Worm (Caenorhabditis elegans) whole organism, L3 larva: ENCODE measurements around the gene gldi-5.

Source experiments
- R02D3.7 ChIP-seq: fragments of 150-350 bp; optimal IDR thresholded peaks from 2 replicates; lab custom pipeline; 2014; ENCODE audit warnings: missing biosample characterization, missing genetic modification characterization
- ZK546.5 ChIP-seq: sonication (generic microtip); optimal IDR thresholded peaks from 2 replicates; lab custom pipeline; 2017; ENCODE audit warnings: missing biosample characterization, missing genetic modification characterization
- aly-2 ChIP-seq: fragments of 150-350 bp; optimal IDR thresholded peaks from 2 replicates; lab custom pipeline; 2014; ENCODE audit warnings: missing biosample characterization, missing genetic modification characterization
- ama-1 ChIP-seq: fragments of 150-350 bp; optimal IDR thresholded peaks from 2 replicates; lab custom pipeline; 2018
- ceh-16 ChIP-seq: sonication (generic microtip); optimal IDR thresholded peaks from 2 replicates; lab custom pipeline; 2017; ENCODE audit warnings: missing biosample characterization, missing genetic modification characterization
- ceh-28 ChIP-seq: fragments of 150-350 bp; optimal IDR thresholded peaks from 2 replicates; lab custom pipeline; 2014; ENCODE audit warnings: missing biosample characterization, missing genetic modification reagents, missing genetic modification characterization
- ceh-82 ChIP-seq: fragments of 150-350 bp; optimal IDR thresholded peaks from 2 replicates; lab custom pipeline; 2014; ENCODE audit warnings: missing biosample characterization, missing genetic modification characterization
- ceh-9 ChIP-seq: sonication (generic microtip); optimal IDR thresholded peaks from 2 replicates; lab custom pipeline; 2018; ENCODE audit warnings: missing biosample characterization, missing genetic modification characterization
- daf-12 ChIP-seq: fragments of 150-350 bp; optimal IDR thresholded peaks from 2 replicates; lab custom pipeline; 2014; ENCODE audit warnings: missing biosample characterization, missing genetic modification reagents, missing genetic modification characterization
- egl-27 ChIP-seq: sonication (generic microtip); optimal IDR thresholded peaks from 4 replicates; lab custom pipeline; 2017; ENCODE audit warnings: missing biosample characterization, missing genetic modification reagents, missing genetic modification characterization
- egl-5 ChIP-seq: fragments of 150-350 bp; optimal IDR thresholded peaks from 2 replicates; lab custom pipeline; 2017; ENCODE audit warnings: missing biosample characterization, missing genetic modification reagents, missing genetic modification characterization, inconsistent platforms
- elt-1 ChIP-seq: fragments of 150-350 bp; optimal IDR thresholded peaks from 2 replicates; lab custom pipeline; 2014; ENCODE audit warnings: missing biosample characterization, missing genetic modification characterization
- elt-2 ChIP-seq: sonication (generic microtip); optimal IDR thresholded peaks from 2 replicates; lab custom pipeline; 2016; ENCODE audit warnings: missing genetic modification reagents, mild to moderate bottlenecking, missing genetic modification characterization, missing compliant biosample characterization
- elt-3 ChIP-seq, 3 experiments: fragments of 150-350 bp in 1 of 3; sonication (generic microtip) in 2 of 3; optimal IDR thresholded peaks; 2 replicates in 2 of 3; 4 replicates in 1 of 3; lab custom pipeline; 2014 to 2017; ENCODE audit warnings: missing biosample characterization in 3 of 3, missing genetic modification characterization in 3 of 3
- eor-1 ChIP-seq, 2 experiments: fragments of 150-350 bp; optimal IDR thresholded peaks; 2 replicates each; lab custom pipeline; 2014 to 2018; ENCODE audit warnings: missing biosample characterization in 2 of 2, missing genetic modification characterization in 2 of 2
- fkh-10 ChIP-seq: sonication (generic microtip); optimal IDR thresholded peaks from 2 replicates; lab custom pipeline; 2017; ENCODE audit warnings: missing biosample characterization, missing genetic modification reagents, missing genetic modification characterization
- fkh-2 ChIP-seq: fragments of 150-350 bp; optimal IDR thresholded peaks from 2 replicates; lab custom pipeline; 2014; ENCODE audit warnings: missing biosample characterization, missing genetic modification reagents, missing genetic modification characterization
- fos-1 ChIP-seq: fragments of 150-350 bp; optimal IDR thresholded peaks from 2 replicates; lab custom pipeline; 2014; ENCODE audit warnings: missing biosample characterization, missing genetic modification characterization
- hmg-11 ChIP-seq: sonication (generic microtip); optimal IDR thresholded peaks from 2 replicates; lab custom pipeline; 2016; ENCODE audit warnings: missing genetic modification characterization, missing compliant biosample characterization
- jun-1 ChIP-seq: fragments of 150-350 bp; optimal IDR thresholded peaks from 2 replicates; lab custom pipeline; 2014; ENCODE audit warnings: missing biosample characterization, missing genetic modification reagents, missing genetic modification characterization
- lin-15B ChIP-seq: fragments of 150-350 bp; optimal IDR thresholded peaks from 2 replicates; lab custom pipeline; 2014; ENCODE audit warnings: missing biosample characterization, missing genetic modification characterization
- lin-39 ChIP-seq: fragments of 150-350 bp; optimal IDR thresholded peaks from 2 replicates; lab custom pipeline; 2018; ENCODE audit warnings: missing biosample characterization, missing genetic modification reagents, missing genetic modification characterization
- lsy-12 ChIP-seq: sonication (generic microtip); optimal IDR thresholded peaks from 2 replicates; lab custom pipeline; 2016; ENCODE audit warnings: mild to moderate bottlenecking, missing genetic modification characterization, missing compliant biosample characterization
- mdl-1 ChIP-seq: fragments of 150-350 bp; optimal IDR thresholded peaks from 2 replicates; lab custom pipeline; 2014; ENCODE audit warnings: missing biosample characterization, missing genetic modification characterization
- mml-1 ChIP-seq: fragments of 150-350 bp; sonication (generic microtip); optimal IDR thresholded peaks from 3 replicates; lab custom pipeline; 2014; ENCODE audit warnings: missing biosample characterization, missing genetic modification characterization
- nfya-1 ChIP-seq: sonication (generic microtip); optimal IDR thresholded peaks from 2 replicates; lab custom pipeline; 2017; ENCODE audit warnings: missing genetic modification characterization, mild to moderate bottlenecking, missing compliant biosample characterization, antibody characterized with exemption, moderate library complexity; ENCODE audit not compliant: insufficient read depth
- nhr-11 ChIP-seq: fragments of 150-350 bp; optimal IDR thresholded peaks from 2 replicates; lab custom pipeline; 2014; ENCODE audit warnings: missing biosample characterization, missing genetic modification characterization
- nhr-12 ChIP-seq: fragments of 150-350 bp; optimal IDR thresholded peaks from 2 replicates; lab custom pipeline; 2014; ENCODE audit warnings: missing biosample characterization, missing genetic modification characterization
- nhr-23 ChIP-seq: fragments of 150-350 bp; optimal IDR thresholded peaks from 2 replicates; lab custom pipeline; 2014; ENCODE audit warnings: missing biosample characterization, missing genetic modification reagents, missing genetic modification characterization
- nhr-237 ChIP-seq: fragments of 150-350 bp; optimal IDR thresholded peaks from 2 replicates; lab custom pipeline; 2014; ENCODE audit warnings: missing biosample characterization, missing genetic modification characterization
- nhr-25 ChIP-seq: sonication (generic microtip); optimal IDR thresholded peaks from 2 replicates; lab custom pipeline; 2017; ENCODE audit warnings: missing biosample characterization, missing genetic modification characterization
- nhr-28 ChIP-seq: fragments of 150-350 bp; optimal IDR thresholded peaks from 2 replicates; lab custom pipeline; 2014; ENCODE audit warnings: missing biosample characterization, missing genetic modification characterization
- nhr-43 ChIP-seq: sonication (generic microtip); optimal IDR thresholded peaks from 2 replicates; lab custom pipeline; 2016; ENCODE audit warnings: mild to moderate bottlenecking, missing genetic modification characterization, missing compliant biosample characterization; ENCODE audit not compliant: poor library complexity, severe bottlenecking
- nhr-67 ChIP-seq: fragments of 150-350 bp; optimal IDR thresholded peaks from 2 replicates; lab custom pipeline; 2014; ENCODE audit warnings: missing biosample characterization, missing genetic modification characterization
- nhr-76 ChIP-seq: fragments of 150-350 bp; sonication (generic microtip); optimal IDR thresholded peaks from 5 replicates; lab custom pipeline; 2014; ENCODE audit warnings: missing biosample characterization, missing genetic modification characterization
- nhr-77 ChIP-seq: fragments of 150-350 bp; optimal IDR thresholded peaks from 2 replicates; lab custom pipeline; 2014; ENCODE audit warnings: missing biosample characterization, missing genetic modification characterization
- pha-4 ChIP-seq: fragments of 150-350 bp; optimal IDR thresholded peaks from 2 replicates; lab custom pipeline; 2014; ENCODE audit warnings: missing biosample characterization, missing genetic modification reagents, missing genetic modification characterization
- pqm-1 ChIP-seq: fragments of 150-350 bp; optimal IDR thresholded peaks from 2 replicates; lab custom pipeline; 2017; ENCODE audit warnings: missing biosample characterization, missing genetic modification characterization, inconsistent platforms
- sea-2 ChIP-seq: fragments of 150-350 bp; sonication (generic microtip); optimal IDR thresholded peaks from 4 replicates; lab custom pipeline; 2014; ENCODE audit warnings: missing biosample characterization, missing genetic modification reagents, missing genetic modification characterization
- skn-1 ChIP-seq: fragments of 150-350 bp; optimal IDR thresholded peaks from 2 replicates; lab custom pipeline; 2014; ENCODE audit warnings: missing biosample characterization, missing genetic modification characterization
- snpc-4 ChIP-seq: fragments of 150-350 bp; optimal IDR thresholded peaks from 2 replicates; lab custom pipeline; 2014; ENCODE audit warnings: missing biosample characterization, missing genetic modification characterization
- tbx-2 ChIP-seq: sonication (generic microtip); optimal IDR thresholded peaks from 2 replicates; lab custom pipeline; 2016; ENCODE audit warnings: mild to moderate bottlenecking, missing genetic modification characterization, missing compliant biosample characterization
- unc-39 ChIP-seq: sonication (generic microtip); optimal IDR thresholded peaks from 4 replicates; lab custom pipeline; 2017; ENCODE audit warnings: missing biosample characterization, missing genetic modification characterization
- unc-62 ChIP-seq: fragments of 150-350 bp; sonication (generic microtip); optimal IDR thresholded peaks from 4 replicates; lab custom pipeline; 2014; ENCODE audit warnings: missing biosample characterization, missing genetic modification reagents, missing genetic modification characterization
- zag-1 ChIP-seq: fragments of 150-350 bp; optimal IDR thresholded peaks from 2 replicates; lab custom pipeline; 2014; ENCODE audit warnings: missing biosample characterization, missing genetic modification characterization
- ztf-11 ChIP-seq: fragments of 150-350 bp; optimal IDR thresholded peaks from 2 replicates; lab custom pipeline; 2014; ENCODE audit warnings: missing biosample characterization, missing genetic modification characterization
- ztf-4 ChIP-seq: fragments of 150-350 bp; optimal IDR thresholded peaks from 2 replicates; lab custom pipeline; 2014; ENCODE audit warnings: missing biosample characterization, missing genetic modification characterization

The gldi-5 gene

DNA sequence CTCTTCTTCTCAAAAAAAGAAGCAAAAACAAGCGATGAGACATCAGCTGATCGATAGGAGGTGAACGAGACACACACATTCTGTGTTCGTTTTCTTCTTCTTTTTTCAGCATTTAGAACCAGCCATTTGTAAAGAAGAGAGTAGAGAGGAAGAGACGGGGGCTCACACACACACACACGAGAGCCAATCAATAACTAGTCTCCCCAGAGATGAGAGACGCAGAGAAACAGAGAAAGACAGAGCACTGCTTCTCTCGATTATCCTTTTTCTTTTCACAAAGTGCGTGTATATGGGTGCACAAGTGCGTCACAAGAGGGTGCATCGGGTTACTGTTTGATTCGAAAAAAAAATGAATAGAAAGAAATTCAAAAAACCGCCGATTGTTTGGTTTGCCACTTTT, 48.9 kb downstream of the gldi-5 start:
- TF ChIP-seq elt-1 (tag; lab: Kevin White, UChicago) (no peak), ZK546.5 (no peak), lin-15B (tag; lab: Kevin White, UChicago) (peak; percentile 43), R02D3.7 (no peak), tbx-2 (peak; percentile 11), nhr-77 (tag; lab: Kevin White, UChicago) (no peak), ceh-16 (tag; lab: Kevin White, UChicago) (no peak), mml-1 (no peak), nhr-25 (no peak), nhr-76 (tag; lab: Kevin White, UChicago) (no peak), ceh-28 (tag; lab: Kevin White, UChicago) (peak; percentile 90), sea-2 (GFP tag; lab: Kevin White, UChicago) (peak; percentile 18), daf-12 (tag; lab: Kevin White, UChicago) (no peak), egl-27 (tag; lab: Kevin White, UChicago) (no peak), elt-2 (tag; lab: Kevin White, UChicago) (no peak), fkh-2 (tag; lab: Kevin White, UChicago) (peak; percentile 5), nhr-23 (tag; lab: Kevin White, UChicago) (no peak), eor-1 (tag; optimal IDR thresholded peaks at IDR 0.05; lab: Kevin White, UChicago) (no peak), nhr-237 (tag; lab: Kevin White, UChicago) (no peak), ceh-9 (tag; lab: Kevin White, UChicago) (no peak), nfya-1 (tag; lab: Kevin White, UChicago) (peak; percentile 83), nhr-28 (tag; lab: Kevin White, UChicago) (no peak), lsy-12 (peak; percentile 15), nhr-11 (tag; lab: Kevin White, UChicago) (no peak), ceh-82 (tag; lab: Kevin White, UChicago) (no peak), pqm-1 (tag; lab: Kevin White, UChicago) (no peak), nhr-43 (tag; lab: Kevin White, UChicago) (no peak), nhr-12 (tag; lab: Kevin White, UChicago) (no peak), jun-1 (tag; lab: Kevin White, UChicago) (peak; percentile 15), pha-4 (tag; lab: Kevin White, UChicago) (peak; percentile 63), skn-1 (tag; lab: Kevin White, UChicago) (no peak), lin-39 (peak; percentile 89), unc-39 (no peak), ztf-11 (tag; lab: Kevin White, UChicago) (no peak), snpc-4 (tag; lab: Kevin White, UChicago) (peak; percentile 17), fos-1 (tag; lab: Kevin White, UChicago) (no peak), ama-1 (lab: Kevin White, UChicago) (peak; percentile 26), mdl-1 (tag; lab: Kevin White, UChicago) (no peak), elt-3 (tag; optimal IDR thresholded peaks at IDR 0.05; lab: Kevin White, UChicago) (no peak), nhr-67 (tag; lab: Kevin White, UChicago) (no peak), egl-5 (tag; lab: Kevin White, UChicago) (peak; percentile 80), unc-62 (GFP tag; lab: Kevin White, UChicago) (no peak), ztf-4 (tag; lab: Kevin White, UChicago) (no peak), fkh-10 (GFP tag; lab: Kevin White, UChicago) (peak; percentile 82), aly-2 (tag; lab: Kevin White, UChicago) (no peak), zag-1 (tag; lab: Kevin White, UChicago) (no peak), hmg-11 (peak; percentile 78)
